Worm (Caenorhabditis elegans) whole organism, young adult: ENCODE results near the gene vps-33.1.
A peak's percentile ranks its signal among the peaks of the same experiment; 100 is the strongest.

ENCODE experiments used
- C06A6.2 ChIP-seq: fragments of 200-800 bp; sonication (Bioruptor generic); conservative IDR thresholded peaks from 2 replicates; pipeline ENCODE4 v1.3.6; 2022; ENCODE audit warnings: missing genetic modification characterization, missing compliant biosample characterization
- C17E4.6 ChIP-seq: fragments of 200-800 bp; sonication (Bioruptor generic); IDR thresholded peaks from 2 replicates; pipeline ENCODE4 v1.3.6; 2022; ENCODE audit warnings: missing genetic modification reagents, missing genetic modification characterization, missing compliant biosample characterization
- F39B2.1 ChIP-seq: fragments of 200-800 bp; sonication (Bioruptor generic); IDR thresholded peaks from 2 replicates; pipeline ENCODE4 v1.3.6; 2022; ENCODE audit warnings: missing genetic modification reagents, missing genetic modification characterization, missing compliant biosample characterization
- T26A5.8 ChIP-seq: sonication (generic microtip); optimal IDR thresholded peaks from 2 replicates; lab custom pipeline; 2016; ENCODE audit warnings: missing genetic modification characterization, missing compliant biosample characterization
- aptf-2 ChIP-seq: fragments of 200-800 bp; sonication (Bioruptor generic); conservative IDR thresholded peaks from 2 replicates; pipeline ENCODE4 v1.3.6; 2022; ENCODE audit warnings: missing genetic modification reagents, missing genetic modification characterization, missing compliant biosample characterization
- atf-7 ChIP-seq: sonication (generic microtip); optimal IDR thresholded peaks from 2 replicates; lab custom pipeline; 2017; ENCODE audit warnings: mild to moderate bottlenecking, missing genetic modification characterization, missing compliant biosample characterization
- die-1 ChIP-seq: sonication (generic microtip); optimal IDR thresholded peaks from 2 replicates; lab custom pipeline; 2016; ENCODE audit warnings: missing genotype, mild to moderate bottlenecking, missing genetic modification characterization, missing compliant biosample characterization
- efl-1 ChIP-seq: fragments of 150-350 bp; optimal IDR thresholded peaks from 2 replicates; lab custom pipeline; 2014; ENCODE audit warnings: missing biosample characterization, missing genetic modification reagents, missing genetic modification characterization
- rec-8 ChIP-seq, 2 experiments: sonication (generic microtip); optimal IDR thresholded peaks; 2 replicates each; lab custom pipeline; 2016; ENCODE audit warnings: mild to moderate bottlenecking in 2 of 2, missing genetic modification characterization in 2 of 2, missing genetic modification reagents in 2 of 2, missing genotype in 2 of 2, missing biosample characterization in 1 of 2, missing compliant biosample characterization in 1 of 2, moderate library complexity in 1 of 2
- somi-1 ChIP-seq: fragments of 200-800 bp; sonication (Bioruptor generic); optimal IDR thresholded peaks from 2 replicates; lab custom pipeline; 2018; ENCODE audit warnings: mild to moderate bottlenecking, missing genetic modification characterization, missing compliant biosample characterization
- unc-62 ChIP-seq: fragments of 150-350 bp; optimal IDR thresholded peaks from 2 replicates; lab custom pipeline; 2014; ENCODE audit warnings: missing biosample characterization, missing genetic modification reagents, missing genetic modification characterization
- ztf-25 ChIP-seq: fragments of 200-800 bp; sonication (Bioruptor generic); IDR thresholded peaks from 2 replicates; pipeline ENCODE4 v1.3.6; 2022; ENCODE audit warnings: missing genetic modification reagents, missing genetic modification characterization, missing compliant biosample characterization

ce11 chrIII:8683679-8684263, 17.0 kb upstream of the vps-33.1 start, which contains the start of gene fli-1:
- TF ChIP-seq unc-62, result no peak
- no peak for TF ChIP-seq somi-1
- TF ChIP-seq T26A5.8 (tag; lab: Kevin White, UChicago), result no peak
- TF ChIP-seq rec-8 (tag; optimal IDR thresholded peaks at IDR 0.05; lab: Kevin White, UChicago), result no peak
- no peak for TF ChIP-seq C06A6.2 (GFP tag; lab: Robert Waterston, UW)
- TF ChIP-seq ztf-25 (GFP tag; lab: Robert Waterston, UW), result no peak; the same call in 1 of the 2 replicates
- no peak for TF ChIP-seq aptf-2
- TF ChIP-seq F39B2.1 (GFP tag; lab: Robert Waterston, UW), result no peak
- TF ChIP-seq atf-7, result no peak
- TF ChIP-seq C17E4.6 (GFP tag; lab: Robert Waterston, UW), result no peak
- TF ChIP-seq die-1 (tag; lab: Kevin White, UChicago), result no peak
- TF ChIP-seq efl-1 (GFP tag; lab: Kevin White, UChicago), result peak; percentile 85
